Worm (Caenorhabditis elegans) whole organism, L2 larva: ENCODE results near the gene F28C1.1.

Source experiments
- ZK546.5 ChIP-seq: sonication (generic microtip); optimal IDR thresholded peaks from 2 replicates; lab custom pipeline; 2017; ENCODE audit warnings: missing biosample characterization, missing genetic modification characterization
- mdl-1 ChIP-seq, 2 experiments: fragments of 150-350 bp in 1 of 2; sonication (generic microtip) in 1 of 2; optimal IDR thresholded peaks; 2 replicates each; lab custom pipeline; 2017; ENCODE audit warnings: missing biosample characterization in 2 of 2, missing genetic modification characterization in 2 of 2
- nhr-12 ChIP-seq: fragments of 150-350 bp; optimal IDR thresholded peaks from 2 replicates; lab custom pipeline; 2014; ENCODE audit warnings: missing biosample characterization, missing genetic modification characterization
- nhr-25 ChIP-seq: fragments of 150-350 bp; sonication (generic microtip); optimal IDR thresholded peaks from 3 replicates; lab custom pipeline; 2014; ENCODE audit warnings: missing biosample characterization, missing genetic modification characterization
- ztf-4 ChIP-seq: fragments of 150-350 bp; optimal IDR thresholded peaks from 2 replicates; lab custom pipeline; 2014; ENCODE audit warnings: missing biosample characterization, missing genetic modification characterization

- TF ChIP-seq ZK546.5 = no peak
- TF ChIP-seq ztf-4 (tag; lab: Kevin White, UChicago) = no peak
- no peak for TF ChIP-seq nhr-25 (tag; lab: Kevin White, UChicago)
- no peak for TF ChIP-seq nhr-12 (tag; lab: Kevin White, UChicago)
- TF ChIP-seq mdl-1 (tag; optimal IDR thresholded peaks at IDR 0.05; lab: Kevin White, UChicago) = no peak
These were observed 38.3 kb upstream of the F28C1.1 start for ce11 chrV:12412321-12412720.
